Worm (Caenorhabditis elegans): Measurements from ENCODE around the gene aat-6.

aat-6 gene

ce11 chrV:11504853-11505397 is 34.5 kb upstream of the aat-6 start, which contains the start of the genes C55A6.1 and C55A6.10 (continued):
- peak; percentile 61 for TF ChIP-seq F49E8.2 (tag; optimal IDR thresholded peaks at IDR 0.05; ENCODE audit: insufficient read depth)
- peak; percentile 83 for TF ChIP-seq C06A6.2 (GFP tag; conservative IDR thresholded peaks at IDR 0.05)
- TF ChIP-seq ekl-4 (GFP tag; IDR thresholded peaks at IDR 0.05): peak; percentile 90

DNA sequence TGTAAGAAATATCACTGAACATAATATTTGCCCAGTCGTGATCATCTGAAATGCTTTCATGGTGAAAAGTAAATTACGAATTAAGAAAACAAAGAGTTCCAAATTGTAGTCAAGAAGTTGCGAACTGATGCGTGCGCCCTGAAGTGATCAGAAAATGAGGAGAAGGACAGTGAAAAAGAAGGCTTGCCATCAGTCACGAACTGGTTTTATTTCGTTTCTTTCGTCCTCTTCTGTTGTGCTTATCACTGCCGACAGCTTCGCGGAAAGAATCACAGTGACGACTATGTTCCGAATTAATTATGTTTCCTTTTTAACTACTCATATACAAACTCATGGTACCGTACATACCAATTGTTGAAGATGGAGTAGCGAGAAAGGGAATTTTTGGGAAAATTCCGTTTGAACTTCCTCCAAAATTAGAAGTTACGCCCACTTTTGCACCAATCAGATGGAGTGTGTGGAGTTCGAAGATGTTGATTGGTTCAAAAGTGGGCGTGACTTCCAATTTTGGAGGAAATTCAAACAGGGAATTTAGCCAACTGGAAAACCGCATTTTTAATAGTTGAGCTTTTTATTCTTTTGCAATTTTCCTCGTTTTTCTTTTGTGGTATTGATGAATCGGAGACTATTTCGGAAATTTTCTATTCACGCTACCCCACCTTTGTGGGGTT is 32.8 kb upstream of the aat-6 start, which contains the start of gene C55A6.12:
TSS of gene C55A6.12 (minus strand) at position 51 of the 671 bp plus-strand sequence.
- TF ChIP-seq rpc-1 (optimal IDR thresholded peaks at IDR 0.05) (no peak), rpc-1 (tag; optimal IDR thresholded peaks at IDR 0.05) (no peak), him-1 (tag; optimal IDR thresholded peaks at IDR 0.05) (no peak), pbrm-1 (GFP tag; IDR thresholded peaks at IDR 0.05) (no peak), attf-5 (GFP tag; optimal IDR thresholded peaks at IDR 0.05) (no peak), Y95B8A.8 (GFP tag; IDR thresholded peaks at IDR 0.05) (no peak), ztf-28 (GFP tag; IDR thresholded peaks at IDR 0.05) (no peak), nfya-2 (GFP tag; IDR thresholded peaks at IDR 0.05) (peak; percentile 98), bed-1 (GFP tag; IDR thresholded peaks at IDR 0.05) (no peak), hlh-12 (tag; optimal IDR thresholded peaks at IDR 0.05) (no peak), tbx-9 (tag; optimal IDR thresholded peaks at IDR 0.05; ENCODE audit: borderline replicate concordance) (no peak), lin-35 (GFP tag; optimal IDR thresholded peaks at IDR 0.05) (peak in 1 of 3 experiments; percentile 45), attf-3 (GFP tag; conservative IDR thresholded peaks at IDR 0.05) (no peak), nfyb-1 (GFP tag; IDR thresholded peaks at IDR 0.05) (peak; percentile 99), ets-4 (GFP tag; optimal IDR thresholded peaks at IDR 0.05) (no peak), F57A8.1 (GFP tag; optimal IDR thresholded peaks at IDR 0.05) (no peak), lsy-27 (tag; optimal IDR thresholded peaks at IDR 0.05; ENCODE audit: borderline replicate concordance, insufficient read depth) (no peak), snpc-4 (GFP tag; optimal IDR thresholded peaks at IDR 0.05) (no peak), snpc-4 (tag; optimal IDR thresholded peaks at IDR 0.05) (no peak), ccch-3 (GFP tag; optimal IDR thresholded peaks at IDR 0.05) (no peak), lin-54 (GFP tag; optimal IDR thresholded peaks at IDR 0.05) (peak; percentile 43), hlh-26 (GFP tag; conservative IDR thresholded peaks at IDR 0.05) (no peak), F23B12.7 (tag; optimal IDR thresholded peaks at IDR 0.05; ENCODE audit: insufficient read depth) (no peak), madf-10 (tag; optimal IDR thresholded peaks at IDR 0.05) (no peak)

DNA sequence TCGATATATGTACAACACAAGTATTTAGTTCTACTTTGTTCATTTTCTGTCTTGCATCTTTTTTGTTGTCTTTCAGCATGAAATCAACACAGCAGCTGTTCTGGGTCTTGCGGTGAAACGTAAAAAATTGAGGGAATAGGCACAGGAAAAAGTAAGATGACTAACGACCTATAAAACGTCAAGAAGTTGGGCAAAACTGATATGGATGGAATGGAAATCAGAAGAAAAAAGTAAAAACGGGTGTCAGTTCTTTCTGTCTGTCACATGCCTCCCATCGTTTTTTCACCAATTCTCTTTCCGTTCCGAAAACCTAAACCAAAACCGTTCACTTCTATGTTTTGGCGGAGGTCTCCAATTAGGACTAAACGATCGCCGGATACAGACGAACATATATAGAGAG is 30.5 kb upstream of the aat-6 start:
- TF ChIP-seq nhr-80 (tag; optimal IDR thresholded peaks at IDR 0.05) (peak; percentile 60), nhr-179 (tag; optimal IDR thresholded peaks at IDR 0.05) (no peak)

ce11 chrV:11499786-11500185 is 29.3 kb upstream of the aat-6 start:
- TF ChIP-seq ekl-4 (GFP tag; IDR thresholded peaks at IDR 0.05) (no peak), somi-1 (GFP tag; optimal IDR thresholded peaks at IDR 0.05) (peak; percentile 10)

- TF ChIP-seq attf-5 (GFP tag; optimal IDR thresholded peaks at IDR 0.05) (no peak), hrde-1 (tag; optimal IDR thresholded peaks at IDR 0.05; ENCODE audit: borderline replicate concordance) (no peak), nhr-90 (tag; optimal IDR thresholded peaks at IDR 0.05) (no peak), atf-7 (tag; optimal IDR thresholded peaks at IDR 0.05) (no peak), B0035.1 (tag; optimal IDR thresholded peaks at IDR 0.05) (no peak), mes-4 (tag; optimal IDR thresholded peaks at IDR 0.05) (no peak), lag-1 (GFP tag; IDR thresholded peaks at IDR 0.05) (no peak), bed-2 (GFP tag; IDR thresholded peaks at IDR 0.05) (no peak), rcor-1 (GFP tag; IDR thresholded peaks at IDR 0.05) (no peak), aptf-2 (GFP tag; conservative IDR thresholded peaks at IDR 0.05) (no peak), tlf-1 (GFP tag; optimal IDR thresholded peaks at IDR 0.05) (no peak)
These were observed 27.0 kb upstream of the aat-6 start for ce11 chrV:11497475-11497874.

Measured in whole organism, young adult.